Worm (Caenorhabditis elegans) whole organism, young adult: ENCODE data around the gene acn-1.

ENCODE experiments used
- F22D6.2 ChIP-seq: sonication (generic microtip); optimal IDR thresholded peaks from 2 replicates; lab custom pipeline; 2016; ENCODE audit warnings: mild to moderate bottlenecking, missing genetic modification characterization, missing compliant biosample characterization
- let-607 ChIP-seq, 2 experiments: fragments of 200-800 bp in 1 of 2; sonication (Bioruptor generic) in 1 of 2; sonication (generic microtip) in 1 of 2; optimal IDR thresholded peaks; 2 replicates each; lab custom pipeline; 2016 to 2018; ENCODE audit warnings: mild to moderate bottlenecking in 2 of 2, missing compliant biosample characterization in 2 of 2, missing genetic modification characterization in 2 of 2, moderate library complexity in 2 of 2, missing genotype in 1 of 2
- mel-28 ChIP-seq: sonication (generic microtip); optimal IDR thresholded peaks from 2 replicates; lab custom pipeline; 2016; ENCODE audit warnings: borderline replicate concordance, mild to moderate bottlenecking, missing genetic modification characterization, missing compliant biosample characterization
- nfya-1 ChIP-seq: sonication (generic microtip); optimal IDR thresholded peaks from 2 replicates; lab custom pipeline; 2017; ENCODE audit warnings: antibody characterized with exemption, missing compliant biosample characterization, missing genetic modification characterization, borderline replicate concordance; ENCODE audit not compliant: insufficient read depth
- snpc-4 ChIP-seq, 5 experiments: fragments of 150-350 bp in 1 of 5; sonication (generic microtip) in 4 of 5; optimal IDR thresholded peaks; 2 replicates each; lab custom pipeline; 2014 to 2018; ENCODE audit warnings: missing genetic modification characterization in 5 of 5, missing biosample characterization in 3 of 5, antibody characterized with exemption in 2 of 5, mild to moderate bottlenecking in 2 of 5, missing compliant biosample characterization in 2 of 5, missing genotype in 2 of 5, moderate library complexity in 2 of 5, missing genetic modification reagents in 1 of 5
- ztf-22 ChIP-seq: fragments of 200-800 bp; sonication (Bioruptor generic); optimal IDR thresholded peaks from 2 replicates; lab custom pipeline; 2018; ENCODE audit warnings: mild to moderate bottlenecking, missing genetic modification characterization, moderate library complexity, missing compliant biosample characterization

ce11 chrX:5115511-5115910 is 18.6 kb upstream of the acn-1 start:
- no peak for TF ChIP-seq F22D6.2 (tag; lab: Kevin White, UChicago)
- no peak for TF ChIP-seq snpc-4 (GFP tag; optimal IDR thresholded peaks at IDR 0.05; lab: Kevin White, UChicago)
- no peak for TF ChIP-seq snpc-4 (tag; optimal IDR thresholded peaks at IDR 0.05; lab: Kevin White, UChicago)
- TF ChIP-seq nfya-1 = no peak
- TF ChIP-seq let-607 (tag; optimal IDR thresholded peaks at IDR 0.05; lab: Kevin White, UChicago) = no peak
- TF ChIP-seq ztf-22 (GFP tag; lab: Kevin White, UChicago) = no peak
- TF ChIP-seq mel-28 (tag; lab: Kevin White, UChicago) = no peak
